Fruit fly (Drosophila melanogaster) whole organism, wandering third instar larva: Measurements from ENCODE around the gene Atg5.

Source experiments
- CG32264 ChIP-seq: fragments of 200-800 bp; sonication (Bioruptor generic); optimal IDR thresholded peaks from 2 replicates; lab custom pipeline; 2016; ENCODE audit warnings: missing biosample characterization, missing genetic modification characterization
- CG9705 ChIP-seq: fragments of 200-800 bp; sonication (Bioruptor generic); optimal IDR thresholded peaks from 2 replicates; lab custom pipeline; 2018; ENCODE audit warnings: missing biosample characterization, mild to moderate bottlenecking, missing genetic modification characterization
- CrebA ChIP-seq: fragments of 200-800 bp; sonication (Bioruptor generic); optimal IDR thresholded peaks from 2 replicates; lab custom pipeline; 2016; ENCODE audit warnings: missing biosample characterization, mild to moderate bottlenecking, missing genetic modification characterization, borderline replicate concordance
- Dfd ChIP-seq: fragments of >200 bp; optimal IDR thresholded peaks from 2 replicates; lab custom pipeline; 2017; ENCODE audit warnings: missing biosample characterization, missing genetic modification characterization
- Dif ChIP-seq: fragments of 200-275, 200-300 bp; sonication (Bioruptor generic); optimal IDR thresholded peaks from 2 replicates; lab custom pipeline; 2018; ENCODE audit warnings: missing biosample characterization, missing genetic modification characterization; ENCODE audit not compliant: partially characterized antibody
- GATAd ChIP-seq: sonication (Bioruptor generic); optimal IDR thresholded peaks from 2 replicates; lab custom pipeline; 2016; ENCODE audit warnings: missing biosample characterization, missing genetic modification characterization
- HLH106 ChIP-seq: fragments of 200-800 bp; optimal IDR thresholded peaks from 3 replicates; lab custom pipeline; 2019; ENCODE audit warnings: missing biosample characterization, mild to moderate bottlenecking, missing genetic modification characterization, moderate library complexity
- Hnf4 ChIP-seq: fragments of 200-800 bp; sonication (Bioruptor generic); optimal IDR thresholded peaks from 2 replicates; lab custom pipeline; 2016; ENCODE audit warnings: missing biosample characterization, mild to moderate bottlenecking, missing genetic modification characterization
- Hr78 ChIP-seq: fragments of >200 bp; optimal IDR thresholded peaks from 2 replicates; lab custom pipeline; 2017; ENCODE audit warnings: missing biosample characterization, missing genetic modification characterization
- Hr83 ChIP-seq: fragments of 200-300 bp; sonication (Bioruptor generic); optimal IDR thresholded peaks from 2 replicates; lab custom pipeline; 2016; ENCODE audit warnings: missing biosample characterization, mild to moderate bottlenecking, missing genetic modification characterization, moderate library complexity; ENCODE audit not compliant: poor library complexity, severe bottlenecking
- Jra ChIP-seq: sonication (Bioruptor generic); optimal IDR thresholded peaks from 2 replicates; lab custom pipeline; 2016; ENCODE audit warnings: missing biosample characterization, missing genetic modification characterization
- Mio ChIP-seq: sonication (Bioruptor generic); optimal IDR thresholded peaks from 2 replicates; lab custom pipeline; 2016; ENCODE audit warnings: missing biosample characterization, missing genetic modification characterization
- Myc ChIP-seq: fragments of >200 bp; optimal IDR thresholded peaks from 2 replicates; lab custom pipeline; 2017
- OdsH ChIP-seq: fragments of 200-800 bp; sonication (Bioruptor generic); optimal IDR thresholded peaks from 2 replicates; lab custom pipeline; 2016; ENCODE audit warnings: missing biosample characterization, mild to moderate bottlenecking, missing genetic modification characterization
- Rel ChIP-seq, 2 experiments: fragments of 200-800 bp; sonication (Bioruptor generic) in 1 of 2; optimal IDR thresholded peaks; 2 replicates in 1 of 2; 3 replicates in 1 of 2; lab custom pipeline; 2016 to 2019; ENCODE audit warnings: mild to moderate bottlenecking in 2 of 2, missing biosample characterization in 2 of 2, missing genetic modification characterization in 2 of 2, moderate library complexity in 1 of 2
- Vsx2 ChIP-seq: fragments of 200-300, 225-300 bp; sonication (Bioruptor generic); optimal IDR thresholded peaks from 2 replicates; lab custom pipeline; 2018; ENCODE audit warnings: missing biosample characterization, missing genetic modification characterization; ENCODE audit not compliant: partially characterized antibody
- br ChIP-seq: fragments of 200-800 bp; sonication (Bioruptor generic); optimal IDR thresholded peaks from 2 replicates; lab custom pipeline; 2016; ENCODE audit warnings: missing biosample characterization, missing genetic modification characterization
- brk ChIP-seq: fragments of 200-800 bp; sonication (Bioruptor generic); optimal IDR thresholded peaks from 2 replicates; lab custom pipeline; 2016; ENCODE audit warnings: missing biosample characterization, mild to moderate bottlenecking, missing genetic modification characterization
- dl ChIP-seq, 2 experiments: fragments of 175-275, 200-275 bp in 1 of 2; fragments of 200-275 bp in 1 of 2; sonication (Bioruptor generic); optimal IDR thresholded peaks; lab custom pipeline; 2018; ENCODE audit warnings: mild to moderate bottlenecking in 2 of 2, missing biosample characterization in 2 of 2, missing genetic modification characterization in 2 of 2, moderate library complexity in 2 of 2; ENCODE audit not compliant: partially characterized antibody in 2 of 2, insufficient read depth in 1 of 2
- dsf ChIP-seq: sonication (Bioruptor generic); optimal IDR thresholded peaks from 2 replicates; lab custom pipeline; 2016; ENCODE audit warnings: missing biosample characterization, missing genetic modification characterization, borderline replicate concordance
- foxo ChIP-seq, 2 experiments: fragments of 200-800 bp; sonication (Bioruptor generic); optimal IDR thresholded peaks; 2 replicates in 1 of 2; 3 replicates in 1 of 2; lab custom pipeline; 2016 to 2017; ENCODE audit warnings: missing biosample characterization in 2 of 2, missing genetic modification characterization in 2 of 2
- h ChIP-seq: fragments of 200-800 bp; sonication (Bioruptor generic); optimal IDR thresholded peaks from 3 replicates; lab custom pipeline; 2016; ENCODE audit warnings: missing biosample characterization, mild to moderate bottlenecking, missing genetic modification characterization
- jim ChIP-seq: fragments of 175-275, 200-325 bp; sonication (Bioruptor generic); optimal IDR thresholded peaks from 2 replicates; lab custom pipeline; 2016; ENCODE audit warnings: missing biosample characterization, mild to moderate bottlenecking, missing genetic modification characterization
- lola ChIP-seq: fragments of >200 bp; optimal IDR thresholded peaks from 2 replicates; lab custom pipeline; 2017; ENCODE audit warnings: missing biosample characterization, missing genetic modification characterization
- pan ChIP-seq: fragments of >200 bp; optimal IDR thresholded peaks from 2 replicates; lab custom pipeline; 2017
- psq ChIP-seq: fragments of 200-800 bp; sonication (Bioruptor generic); optimal IDR thresholded peaks from 3 replicates; lab custom pipeline; 2017; ENCODE audit warnings: missing biosample characterization, mild to moderate bottlenecking, missing genetic modification characterization, moderate library complexity
- sage ChIP-seq: fragments of 200-800 bp; sonication (Bioruptor generic); optimal IDR thresholded peaks from 2 replicates; lab custom pipeline; 2016; ENCODE audit warnings: missing biosample characterization, mild to moderate bottlenecking, missing genetic modification characterization
- sv ChIP-seq: fragments of 200-800 bp; sonication (Bioruptor generic); optimal IDR thresholded peaks from 3 replicates; lab custom pipeline; 2016; ENCODE audit warnings: missing biosample characterization, missing genetic modification characterization
- usp ChIP-seq: fragments of >200 bp; optimal IDR thresholded peaks from 2 replicates; lab custom pipeline; 2017; ENCODE audit warnings: missing biosample characterization, missing genetic modification characterization
- woc ChIP-seq: sonication (Bioruptor generic); optimal IDR thresholded peaks from 2 replicates; lab custom pipeline; 2016; ENCODE audit warnings: missing biosample characterization, mild to moderate bottlenecking, missing genetic modification characterization

The Atg5 gene

dm6 chrX:7298323-7298722, 25.2 kb downstream of the Atg5 start:
- TF ChIP-seq Mio (GFP tag; lab: Kevin White, UChicago), result no peak
- TF ChIP-seq foxo (GFP tag; optimal IDR thresholded peaks at IDR 0.05; lab: Kevin White, UChicago), result no peak
- TF ChIP-seq jim (GFP tag; lab: Kevin White, UChicago), result no peak
- TF ChIP-seq dsf (GFP tag; lab: Kevin White, UChicago), result no peak
- no peak for TF ChIP-seq usp (GFP tag; lab: Kevin White, UChicago)
- no peak for TF ChIP-seq Rel (GFP tag; optimal IDR thresholded peaks at IDR 0.05; lab: Kevin White, UChicago)
- TF ChIP-seq Rel (tag; optimal IDR thresholded peaks at IDR 0.05; lab: Kevin White, UChicago), result no peak
- no peak for TF ChIP-seq CrebA (GFP tag; lab: Kevin White, UChicago)
- TF ChIP-seq sv (GFP tag; lab: Kevin White, UChicago), result no peak
- TF ChIP-seq sage (GFP tag; lab: Kevin White, UChicago), result no peak
- no peak for TF ChIP-seq pan (lab: Kevin White, UChicago)
- no peak for TF ChIP-seq brk
- no peak for TF ChIP-seq CG32264 (GFP tag; lab: Kevin White, UChicago)
- TF ChIP-seq Dfd, result no peak
- TF ChIP-seq, all 38 proteins: peak for 0

- TF ChIP-seq Myc, result no peak
- no peak for TF ChIP-seq dl (GFP tag; optimal IDR thresholded peaks at IDR 0.05; lab: Kevin White, UChicago; ENCODE audit: insufficient read depth in 1 of 2, partially characterized antibody in 2 of 2)
- no peak for TF ChIP-seq psq (GFP tag; lab: Kevin White, UChicago)
- TF ChIP-seq Dif (GFP tag; lab: Kevin White, UChicago), result no peak
- TF ChIP-seq CrebA (GFP tag; lab: Kevin White, UChicago), result no peak
- TF ChIP-seq Jra (GFP tag; lab: Kevin White, UChicago), result no peak
- no peak for TF ChIP-seq h (GFP tag; lab: Kevin White, UChicago)
- no peak for TF ChIP-seq woc (GFP tag; lab: Kevin White, UChicago)
- no peak for TF ChIP-seq foxo (GFP tag; optimal IDR thresholded peaks at IDR 0.05; lab: Kevin White, UChicago)
- TF ChIP-seq Hr83 (GFP tag; lab: Kevin White, UChicago), result no peak
- TF ChIP-seq OdsH, result no peak
- TF ChIP-seq sv (GFP tag; lab: Kevin White, UChicago), result no peak
- TF ChIP-seq CG32264 (GFP tag; lab: Kevin White, UChicago), result no peak
- TF ChIP-seq GATAd, result no peak
- no peak for TF ChIP-seq usp (GFP tag; lab: Kevin White, UChicago)
- TF ChIP-seq Hnf4, result no peak
- no peak for TF ChIP-seq lola (GFP tag; lab: Kevin White, UChicago)
- TF ChIP-seq Hr78 (GFP tag; lab: Kevin White, UChicago), result no peak
- no peak for TF ChIP-seq CG9705 (GFP tag; lab: Kevin White, UChicago)
- TF ChIP-seq dsf (GFP tag; lab: Kevin White, UChicago), result no peak
Observed at dm6 chrX:7296721-7297227, 26.8 kb downstream of the Atg5 start.

dm6 chrX:7295973-7296372, 27.6 kb downstream of the Atg5 start:
- TF ChIP-seq sage (GFP tag; lab: Kevin White, UChicago) (no peak), GATAd (no peak), Hr78 (GFP tag; lab: Kevin White, UChicago) (no peak), br (GFP tag; lab: Kevin White, UChicago) (no peak), dl (GFP tag; optimal IDR thresholded peaks at IDR 0.05; lab: Kevin White, UChicago; ENCODE audit: insufficient read depth in 1 of 2, partially characterized antibody in 2 of 2) (no peak), Vsx2 (GFP tag; lab: Kevin White, UChicago) (no peak), brk (no peak), dsf (GFP tag; lab: Kevin White, UChicago) (no peak), jim (GFP tag; lab: Kevin White, UChicago) (no peak), lola (GFP tag; lab: Kevin White, UChicago) (no peak), Rel (GFP tag; optimal IDR thresholded peaks at IDR 0.05; lab: Kevin White, UChicago) (no peak), Rel (tag; optimal IDR thresholded peaks at IDR 0.05; lab: Kevin White, UChicago) (no peak), psq (GFP tag; lab: Kevin White, UChicago) (no peak), CrebA (GFP tag; lab: Kevin White, UChicago) (no peak), HLH106 (tag; lab: Kevin White, UChicago) (no peak), Jra (GFP tag; lab: Kevin White, UChicago) (no peak)
